Worm (Caenorhabditis elegans) whole organism, L4 larva: ENCODE results near the gene soc-2.
A peak's percentile ranks its signal among the peaks of the same experiment; 100 is the strongest.

Source experiments
- F26F4.8 ChIP-seq: fragments of 200-800 bp; sonication (Bioruptor generic); conservative IDR thresholded peaks from 2 replicates; pipeline ENCODE4 v1.3.6; 2022; ENCODE audit warnings: missing genetic modification characterization, missing compliant biosample characterization
- F44E2.7 ChIP-seq: fragments of 200-800 bp; sonication (Bioruptor generic); IDR thresholded peaks from 2 replicates; pipeline ENCODE4 v2.1.2; 2022; ENCODE audit warnings: missing genetic modification characterization, missing compliant biosample characterization
- Y105C5A.15 ChIP-seq: fragments of 200-800 bp; sonication (Bioruptor generic); IDR thresholded peaks from 2 replicates; pipeline ENCODE4 v1.3.6; 2022; ENCODE audit warnings: missing genetic modification characterization, missing compliant biosample characterization
- ZK337.2 ChIP-seq: fragments of 200-800 bp; sonication (Bioruptor generic); IDR thresholded peaks from 2 replicates; pipeline ENCODE4 v1.3.6; 2022; ENCODE audit warnings: missing genetic modification reagents, missing genetic modification characterization, missing compliant biosample characterization
- aha-1 ChIP-seq: fragments of 150-350 bp; peaks from one replicate; lab custom pipeline; 2014; ENCODE audit warnings: missing biosample characterization, missing genetic modification characterization
- ceh-32 ChIP-seq: sonication (generic microtip); optimal IDR thresholded peaks from 2 replicates; lab custom pipeline; 2016; ENCODE audit warnings: mild to moderate bottlenecking, missing genetic modification characterization, missing compliant biosample characterization; ENCODE audit not compliant: poor library complexity
- ces-1 ChIP-seq: fragments of 150-350 bp; sonication (generic microtip); optimal IDR thresholded peaks from 4 replicates; lab custom pipeline; 2014; ENCODE audit warnings: missing biosample characterization, missing genetic modification reagents, missing genetic modification characterization
- ctbp-1 ChIP-seq: fragments of 200-800 bp; sonication (Bioruptor generic); IDR thresholded peaks from 2 replicates; pipeline ENCODE4 v1.3.6; 2022; ENCODE audit warnings: missing genetic modification reagents, missing genetic modification characterization, missing compliant biosample characterization
- daf-16 ChIP-seq, 3 experiments: sonication (generic microtip); optimal IDR thresholded peaks; 2 replicates each; lab custom pipeline; 2016 to 2017; ENCODE audit warnings: missing genetic modification characterization in 3 of 3, missing genetic modification reagents in 3 of 3, mild to moderate bottlenecking in 2 of 3, missing compliant biosample characterization in 2 of 3, missing biosample characterization in 1 of 3, moderate library complexity in 1 of 3
- daf-8 ChIP-seq: fragments of 200-800 bp; sonication (Bioruptor generic); IDR thresholded peaks from 2 replicates; pipeline ENCODE4 v1.3.6; 2022; ENCODE audit warnings: missing genetic modification characterization, missing compliant biosample characterization
- dmd-6 ChIP-seq: fragments of 200-800 bp; sonication (Bioruptor generic); IDR thresholded peaks from 2 replicates; pipeline ENCODE4 v1.3.6; 2022; ENCODE audit warnings: missing genetic modification reagents, missing genetic modification characterization, missing compliant biosample characterization
- dmd-9 ChIP-seq: fragments of 200-800 bp; sonication (Bioruptor generic); IDR thresholded peaks from 2 replicates; pipeline ENCODE4 v1.3.6; 2022; ENCODE audit warnings: missing genetic modification reagents, missing genetic modification characterization, missing compliant biosample characterization
- dve-1 ChIP-seq: sonication (generic microtip); optimal IDR thresholded peaks from 2 replicates; lab custom pipeline; 2017; ENCODE audit warnings: antibody characterized with exemption, mild to moderate bottlenecking, missing genetic modification characterization, missing compliant biosample characterization; ENCODE audit not compliant: insufficient read depth
- egl-27 ChIP-seq: sonication (generic microtip); optimal IDR thresholded peaks from 3 replicates; lab custom pipeline; 2017; ENCODE audit warnings: missing biosample characterization, missing genetic modification reagents, missing genetic modification characterization
- gei-8 ChIP-seq: fragments of 200-800 bp; sonication (Bioruptor generic); optimal IDR thresholded peaks from 2 replicates; lab custom pipeline; 2018; ENCODE audit warnings: mild to moderate bottlenecking, missing genetic modification characterization, missing compliant biosample characterization
- hif-1 ChIP-seq, 2 experiments: sonication (generic microtip); optimal IDR thresholded peaks; 2 replicates each; lab custom pipeline; 2016 to 2017; ENCODE audit warnings: missing compliant biosample characterization in 2 of 2, missing genetic modification characterization in 2 of 2, missing genetic modification reagents in 2 of 2, missing genotype in 2 of 2, mild to moderate bottlenecking in 1 of 2
- hlh-11 ChIP-seq: fragments of 200-800 bp; sonication (Bioruptor generic); optimal IDR thresholded peaks from 2 replicates; lab custom pipeline; 2018; ENCODE audit warnings: mild to moderate bottlenecking, missing genetic modification characterization, missing compliant biosample characterization
- hlh-30 ChIP-seq: sonication (generic microtip); optimal IDR thresholded peaks from 2 replicates; lab custom pipeline; 2017; ENCODE audit warnings: antibody characterized with exemption, mild to moderate bottlenecking, missing genetic modification characterization, missing compliant biosample characterization; ENCODE audit not compliant: insufficient read depth
- hmg-1.1 ChIP-seq: fragments of 200-800 bp; sonication (Bioruptor generic); IDR thresholded peaks from 2 replicates; pipeline ENCODE4 v1.3.6; 2022; ENCODE audit warnings: missing genetic modification reagents, missing genetic modification characterization, missing compliant biosample characterization
- lin-13 ChIP-seq: fragments of 150-350 bp; optimal IDR thresholded peaks from 2 replicates; lab custom pipeline; 2014; ENCODE audit warnings: missing biosample characterization, missing genetic modification reagents, missing genetic modification characterization
- lsy-2 ChIP-seq, 2 experiments: fragments of 150-350 bp in 1 of 2; sonication (generic microtip) in 1 of 2; optimal IDR thresholded peaks; 2 replicates each; lab custom pipeline; 2014 to 2017; ENCODE audit warnings: missing biosample characterization in 2 of 2, missing genetic modification characterization in 2 of 2
- mdl-1 ChIP-seq, 2 experiments: fragments of 150-350 bp in 1 of 2; sonication (generic microtip) in 1 of 2; optimal IDR thresholded peaks; 2 replicates each; lab custom pipeline; 2014 to 2017; ENCODE audit warnings: missing biosample characterization in 2 of 2, missing genetic modification characterization in 2 of 2
- mep-1 ChIP-seq: fragments of 150-350 bp; sonication (generic microtip); optimal IDR thresholded peaks from 3 replicates; lab custom pipeline; 2014; ENCODE audit warnings: missing biosample characterization, missing genetic modification characterization
- mes-2 ChIP-seq: sonication (generic microtip); optimal IDR thresholded peaks from 2 replicates; lab custom pipeline; 2016; ENCODE audit warnings: missing genotype, mild to moderate bottlenecking, missing genetic modification characterization, missing compliant biosample characterization; ENCODE audit not compliant: poor library complexity, severe bottlenecking
- mxl-3 ChIP-seq: fragments of 200-800 bp; sonication (Bioruptor generic); optimal IDR thresholded peaks from 2 replicates; lab custom pipeline; 2018; ENCODE audit warnings: mild to moderate bottlenecking, missing genetic modification characterization, missing compliant biosample characterization
- nhr-102 ChIP-seq: sonication (generic microtip); optimal IDR thresholded peaks from 2 replicates; lab custom pipeline; 2016; ENCODE audit warnings: mild to moderate bottlenecking, missing genetic modification characterization, moderate library complexity, missing compliant biosample characterization
- nhr-11 ChIP-seq: fragments of 150-350 bp; optimal IDR thresholded peaks from 2 replicates; lab custom pipeline; 2014; ENCODE audit warnings: missing biosample characterization, missing genetic modification characterization
- nhr-28 ChIP-seq: fragments of 150-350 bp; optimal IDR thresholded peaks from 2 replicates; lab custom pipeline; 2014; ENCODE audit warnings: missing biosample characterization, missing genetic modification characterization
- nhr-6 ChIP-seq: fragments of 150-350 bp; optimal IDR thresholded peaks from 2 replicates; lab custom pipeline; 2014; ENCODE audit warnings: missing biosample characterization, missing genetic modification characterization
- nhr-76 ChIP-seq: fragments of 150-350 bp; optimal IDR thresholded peaks from 2 replicates; lab custom pipeline; 2014; ENCODE audit warnings: missing biosample characterization, missing genetic modification characterization
- nhr-77 ChIP-seq: fragments of 150-350 bp; optimal IDR thresholded peaks from 2 replicates; lab custom pipeline; 2014; ENCODE audit warnings: missing biosample characterization, missing genetic modification characterization
- php-3 ChIP-seq: fragments of 200-800 bp; sonication (Bioruptor generic); IDR thresholded peaks from 2 replicates; pipeline ENCODE4 v1.3.6; 2022; ENCODE audit warnings: missing genetic modification reagents, missing genetic modification characterization, missing compliant biosample characterization
- pqm-1 ChIP-seq: sonication (generic microtip); optimal IDR thresholded peaks from 2 replicates; lab custom pipeline; 2017; ENCODE audit warnings: missing biosample characterization, missing genetic modification characterization
- snpc-1.2 ChIP-seq: fragments of 200-800 bp; sonication (Bioruptor generic); IDR thresholded peaks from 2 replicates; pipeline ENCODE4 v1.3.6; 2022; ENCODE audit warnings: missing genetic modification reagents, missing genetic modification characterization, missing compliant biosample characterization
- unc-62 ChIP-seq, 3 experiments: fragments of 150-350 bp in 1 of 3; sonication (generic microtip); optimal IDR thresholded peaks in 2 of 3; peaks in 1 of 3; 1 replicate in 1 of 3; 2 replicates in 2 of 3; lab custom pipeline; 2014 to 2017; ENCODE audit warnings: missing biosample characterization in 3 of 3, missing genetic modification characterization in 3 of 3, missing genetic modification reagents in 3 of 3, missing genotype in 1 of 3
- zag-1 ChIP-seq: fragments of 150-350 bp; optimal IDR thresholded peaks from 2 replicates; lab custom pipeline; 2014; ENCODE audit warnings: missing biosample characterization, missing genetic modification characterization
- zfp-2 ChIP-seq: sonication (generic microtip); optimal IDR thresholded peaks from 2 replicates; lab custom pipeline; 2016; ENCODE audit warnings: mild to moderate bottlenecking, missing genetic modification characterization, missing compliant biosample characterization
- ztf-7 ChIP-seq: fragments of 150-350 bp; optimal IDR thresholded peaks from 2 replicates; lab custom pipeline; 2014; ENCODE audit warnings: missing biosample characterization, missing genetic modification characterization

soc-2 gene

ce11 chrIV:5136523-5136922 is 15.8 kb downstream of the soc-2 start:
- TF ChIP-seq ces-1: no peak
- TF ChIP-seq nhr-28 (tag; lab: Kevin White, UChicago): peak; percentile 35
- TF ChIP-seq php-3: no peak
- TF ChIP-seq aha-1: peak; percentile 80
- no peak for TF ChIP-seq mes-2 (tag; lab: Kevin White, UChicago)
- TF ChIP-seq hlh-30 (tag; lab: Kevin White, UChicago): peak; percentile 38
- TF ChIP-seq mdl-1 (tag; optimal IDR thresholded peaks at IDR 0.05; lab: Kevin White, UChicago): peak in 1 of 2 experiments; percentile 11
- TF ChIP-seq, all 104 proteins: peak for 4

- no peak for TF ChIP-seq mxl-3 (GFP tag; lab: Kevin White, UChicago)
- TF ChIP-seq hmg-1.1 (GFP tag; lab: Robert Waterston, UW): 0 out of 2 replicates have a peak, but pooled peaks have one; percentile 13
- TF ChIP-seq dve-1 (tag; lab: Kevin White, UChicago): peak; percentile 44
- TF ChIP-seq snpc-1.2 (GFP tag; lab: Robert Waterston, UW): no peak
- peak; percentile 31 for TF ChIP-seq nhr-6 (tag; lab: Kevin White, UChicago)
- no peak for TF ChIP-seq nhr-77 (tag; lab: Kevin White, UChicago)
- TF ChIP-seq mep-1: peak; percentile 60
- no peak for TF ChIP-seq mdl-1 (tag; optimal IDR thresholded peaks at IDR 0.05; lab: Kevin White, UChicago)
- TF ChIP-seq unc-62 (GFP tag; optimal IDR thresholded peaks at IDR 0.05 in 1 of 2; lab: Kevin White, UChicago): peak in 1 of 2 experiments; percentile 87
- TF ChIP-seq unc-62 (tag; optimal IDR thresholded peaks at IDR 0.05; lab: Kevin White, UChicago): no peak
- peak in 1 of 2 experiments; percentile 22 for TF ChIP-seq lsy-2 (tag; optimal IDR thresholded peaks at IDR 0.05; lab: Kevin White, UChicago)
- no peak for TF ChIP-seq ces-1
- TF ChIP-seq daf-16 (GFP tag; optimal IDR thresholded peaks at IDR 0.05; lab: Kevin White, UChicago): no peak
- no peak for TF ChIP-seq daf-16 (tag; optimal IDR thresholded peaks at IDR 0.05; lab: Kevin White, UChicago)
- TF ChIP-seq php-3: no peak
- no peak for TF ChIP-seq nhr-76
- no peak for TF ChIP-seq zfp-2 (tag; lab: Kevin White, UChicago)
- TF ChIP-seq zag-1 (tag; lab: Kevin White, UChicago): no peak
These were observed 17.5 kb downstream of the soc-2 start for ce11 chrIV:5134798-5135197.

ce11 chrIV:5133791-5134370 is 18.4 kb downstream of the soc-2 start:
- TF ChIP-seq nhr-77 (tag; lab: Kevin White, UChicago): peak; percentile 47
- TF ChIP-seq mxl-3 (GFP tag; lab: Kevin White, UChicago): peak; percentile 54
- peak; percentile 34; the same call in 1 of the 2 replicates for TF ChIP-seq dmd-6 (GFP tag; lab: Robert Waterston, UW)
- TF ChIP-seq ZK337.2: no peak
- no peak for TF ChIP-seq F44E2.7 (GFP tag; lab: Robert Waterston, UW)
- TF ChIP-seq hlh-30 (tag; lab: Kevin White, UChicago): peak; percentile 57
- peak; percentile 62 for TF ChIP-seq hlh-11 (tag; lab: Kevin White, UChicago)
- TF ChIP-seq dve-1 (tag; lab: Kevin White, UChicago): peak; percentile 29
- no peak for TF ChIP-seq F26F4.8 (GFP tag; lab: Robert Waterston, UW)
- peak; percentile 6 for TF ChIP-seq nhr-11 (tag; lab: Kevin White, UChicago)
- no peak for TF ChIP-seq ztf-7 (tag; lab: Kevin White, UChicago)
- no peak for TF ChIP-seq gei-8
- no peak for TF ChIP-seq nhr-102 (tag; lab: Kevin White, UChicago)
- no peak for TF ChIP-seq egl-27 (tag; lab: Kevin White, UChicago)
- TF ChIP-seq lsy-2 (tag; optimal IDR thresholded peaks at IDR 0.05; lab: Kevin White, UChicago): peak in 1 of 2 experiments; percentile 15
- no peak for TF ChIP-seq daf-8 (GFP tag; lab: Robert Waterston, UW)
- peak in 1 of 2 experiments; percentile 37 for TF ChIP-seq hif-1 (tag; optimal IDR thresholded peaks at IDR 0.05; lab: Kevin White, UChicago)
- no peak for TF ChIP-seq Y105C5A.15 (GFP tag; lab: Robert Waterston, UW)
- peak; percentile 80 for TF ChIP-seq pqm-1 (tag; lab: Kevin White, UChicago)
- TF ChIP-seq ceh-32: no peak
- TF ChIP-seq dmd-9 (GFP tag; lab: Robert Waterston, UW): no peak
- no peak for TF ChIP-seq ctbp-1 (GFP tag; lab: Robert Waterston, UW)
- TF ChIP-seq daf-16 (GFP tag; optimal IDR thresholded peaks at IDR 0.05; lab: Kevin White, UChicago): no peak
- TF ChIP-seq daf-16 (tag; optimal IDR thresholded peaks at IDR 0.05; lab: Kevin White, UChicago): peak; percentile 61
- no peak for TF ChIP-seq lin-13
- peak; percentile 69 for TF ChIP-seq nhr-28 (tag; lab: Kevin White, UChicago)
- TF ChIP-seq aha-1: peak; percentile 81
- TF ChIP-seq nhr-6 (tag; lab: Kevin White, UChicago): no peak
